Fruit fly (Drosophila melanogaster) whole organism, embryonic: Measurements from ENCODE around the gene mia.

Experiments used
- CG34224 ChIP-seq: fragments of 200-800 bp; sonication (Bioruptor generic); IDR thresholded peaks from 3 replicates; pipeline ENCODE4 v1.3.6; 2022; ENCODE audit warnings: missing biosample characterization, missing genetic modification characterization; ENCODE audit not compliant: partially characterized antibody
- CG7839 ChIP-seq: fragments of 200-800 bp; sonication (Bioruptor generic); optimal IDR thresholded peaks from 3 replicates; lab custom pipeline; 2018; ENCODE audit warnings: missing biosample characterization, mild to moderate bottlenecking, missing genetic modification characterization, moderate library complexity
- hbn ChIP-seq: fragments of 200-800 bp; sonication (Bioruptor generic); IDR thresholded peaks from 2 replicates; pipeline ENCODE4 v1.3.6; 2022; ENCODE audit warnings: missing biosample characterization, missing genetic modification characterization; ENCODE audit not compliant: partially characterized antibody
- her ChIP-seq: fragments of 200-800 bp; sonication (Bioruptor generic); optimal IDR thresholded peaks from 2 replicates; lab custom pipeline; 2016; ENCODE audit warnings: missing biosample characterization, missing genetic modification characterization
- tx ChIP-seq: fragments of 200-800 bp; sonication (Bioruptor generic); optimal IDR thresholded peaks from 2 replicates; lab custom pipeline; 2016; ENCODE audit warnings: missing biosample characterization, missing genetic modification characterization

dm6 chr3R:5518627-5519026 is 32.3 kb downstream of the mia start:
- peak; percentile 21 for TF ChIP-seq tx (GFP tag; lab: Kevin White, UChicago)
- TF ChIP-seq CG7839 (tag; lab: Kevin White, UChicago): peak; percentile 55
- no peak for TF ChIP-seq hbn (GFP tag; lab: Robert Waterston, UW)
- TF ChIP-seq CG34224 (GFP tag; lab: Robert Waterston, UW): no peak
- TF ChIP-seq her (GFP tag; lab: Kevin White, UChicago): peak; percentile 54
